Fruit fly (Drosophila melanogaster): ENCODE data around the gene GC.

dm6 chr3L:1674381-1674780, 45.3 kb upstream of the GC start, which contains the start of gene CG7991:
- no peak for TF ChIP-seq Sin3A (optimal IDR thresholded peaks at IDR 0.05)
- TF ChIP-seq psq (optimal IDR thresholded peaks at IDR 0.05): no peak
- TF ChIP-seq h (optimal IDR thresholded peaks at IDR 0.05): no peak
- no peak for TF ChIP-seq insv (optimal IDR thresholded peaks at IDR 0.05)

Measured in Kc167 (cell line).